Fruit fly (Drosophila melanogaster): ENCODE data around the gene GCC185.

Gene GCC185

DNA sequence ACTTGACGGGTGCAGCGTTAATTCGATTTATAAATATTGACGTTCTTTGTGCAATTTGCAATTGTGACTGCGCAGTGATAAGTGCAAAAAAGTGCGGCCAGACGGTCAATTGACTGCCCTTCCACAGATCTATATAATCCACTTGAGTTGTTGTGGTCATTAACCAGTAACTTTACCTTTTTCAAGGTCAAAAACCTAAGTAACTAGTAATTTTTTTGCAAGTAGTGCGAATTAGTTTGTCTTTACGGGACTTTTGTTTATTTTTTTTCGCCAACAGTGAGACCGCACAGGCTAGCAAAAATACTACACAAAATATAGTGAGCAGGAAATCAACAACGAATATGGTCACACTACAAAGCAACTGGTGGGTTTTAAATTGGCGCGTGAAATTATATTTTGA, 35.9 kb upstream of the GCC185 start, which contains the start of gene Tango9 (continued):
- TF ChIP-seq eyg (GFP tag; optimal IDR thresholded peaks at IDR 0.05) (no peak), Antp (GFP tag; optimal IDR thresholded peaks at IDR 0.05) (no peak), CG31365 (tag; optimal IDR thresholded peaks at IDR 0.05) (no peak), vvl (GFP tag; IDR thresholded peaks at IDR 0.05) (0 out of 2 replicates have a peak, but pooled peaks have one; percentile 33), gfzf (GFP tag; optimal IDR thresholded peaks at IDR 0.05) (peak; percentile 92), CG3726 (GFP tag; IDR thresholded peaks at IDR 0.05) (no peak), tll (GFP tag; optimal IDR thresholded peaks at IDR 0.05) (no peak), Vsx1 (GFP tag; optimal IDR thresholded peaks at IDR 0.05) (no peak), sisA (GFP tag; IDR thresholded peaks at IDR 0.05) (no peak), Doc2 (GFP tag; IDR thresholded peaks at IDR 0.05) (no peak), maf-S (GFP tag; optimal IDR thresholded peaks at IDR 0.05) (no peak), aop (GFP tag; IDR thresholded peaks at IDR 0.05) (no peak), CG9437 (GFP tag; optimal IDR thresholded peaks at IDR 0.05) (no peak), CG12391 (tag; optimal IDR thresholded peaks at IDR 0.05) (peak; percentile 26), pnt (GFP tag; optimal IDR thresholded peaks at IDR 0.05) (no peak), sens (GFP tag) (peak; percentile 84), Abd-B (GFP tag; optimal IDR thresholded peaks at IDR 0.05) (no peak), CG9817 (tag; optimal IDR thresholded peaks at IDR 0.05) (no peak), CG7271 (tag; optimal IDR thresholded peaks at IDR 0.05) (no peak), h (optimal IDR thresholded peaks at IDR 0.05) (no peak), dmrt99B (tag; optimal IDR thresholded peaks at IDR 0.05) (no peak), CG10366 (GFP tag; IDR thresholded peaks at IDR 0.05) (no peak), tx (GFP tag; optimal IDR thresholded peaks at IDR 0.05) (no peak), CG2889 (GFP tag; IDR thresholded peaks at IDR 0.05) (no peak), Camta (GFP tag; optimal IDR thresholded peaks at IDR 0.05) (no peak), Dfd (GFP tag; optimal IDR thresholded peaks at IDR 0.05) (no peak), Neu2 (GFP tag; optimal IDR thresholded peaks at IDR 0.05; ENCODE audit: borderline replicate concordance) (no peak), Spps (tag; optimal IDR thresholded peaks at IDR 0.05) (no peak), luna (GFP tag; optimal IDR thresholded peaks at IDR 0.05) (no peak), lola (GFP tag; optimal IDR thresholded peaks at IDR 0.05) (no peak), CG6654 (GFP tag; optimal IDR thresholded peaks at IDR 0.05) (no peak), HLHmδ (GFP tag; optimal IDR thresholded peaks at IDR 0.05) (no peak), sob (GFP tag; IDR thresholded peaks at IDR 0.05) (no peak), CG3995 (GFP tag; optimal IDR thresholded peaks at IDR 0.05) (peak; percentile 47), CG34224 (GFP tag; IDR thresholded peaks at IDR 0.05; ENCODE audit: partially characterized antibody) (no peak), org-1 (GFP tag; optimal IDR thresholded peaks at IDR 0.05) (no peak), CG3281 (GFP tag; optimal IDR thresholded peaks at IDR 0.05) (no peak), Dip3 (GFP tag; optimal IDR thresholded peaks at IDR 0.05) (no peak), ftz-f1 (GFP tag; optimal IDR thresholded peaks at IDR 0.05) (peak; percentile 11), CG9797 (GFP tag; optimal IDR thresholded peaks at IDR 0.05) (peak; percentile 84), dysf (GFP tag; IDR thresholded peaks at IDR 0.05) (no peak), CG11093 (GFP tag; IDR thresholded peaks at IDR 0.05) (no peak), CG31441 (GFP tag; IDR thresholded peaks at IDR 0.05) (no peak), Hand (GFP tag; optimal IDR thresholded peaks at IDR 0.05) (no peak), crol (GFP tag; IDR thresholded peaks at IDR 0.05) (no peak), CG7556 (GFP tag; optimal IDR thresholded peaks at IDR 0.05) (no peak), CG1603 (tag; optimal IDR thresholded peaks at IDR 0.05) (peak; percentile 71), CG8924 (tag; optimal IDR thresholded peaks at IDR 0.05) (peak; percentile 20), sd (tag; optimal IDR thresholded peaks at IDR 0.05) (no peak), CG11247 (GFP tag; IDR thresholded peaks at IDR 0.05) (no peak), Nf-YA (GFP tag; IDR thresholded peaks at IDR 0.05) (no peak), Hsf (GFP tag; optimal IDR thresholded peaks at IDR 0.05) (peak; percentile 9)

Data from whole organism, embryonic.